Fruit fly (Drosophila melanogaster) whole organism, embryonic: ENCODE results near the gene CG42390.

ENCODE experiments used
- Antp ChIP-seq: fragments of 200-800 bp; sonication (Bioruptor generic); optimal IDR thresholded peaks from 3 replicates; lab custom pipeline; 2016; ENCODE audit warnings: missing biosample characterization, missing genetic modification characterization
- CG10959 ChIP-seq: fragments of 200-800 bp; sonication (Bioruptor generic); IDR thresholded peaks from 2 replicates; pipeline ENCODE4 v1.3.6; 2022; ENCODE audit warnings: missing biosample characterization, missing genetic modification characterization
- CG11247 ChIP-seq: fragments of 200-800 bp; sonication (Bioruptor generic); IDR thresholded peaks from 2 replicates; pipeline ENCODE4 v1.3.6; 2022; ENCODE audit warnings: missing biosample characterization, missing genetic modification characterization
- CG11398 ChIP-seq: fragments of 200-800 bp; sonication (Bioruptor generic); optimal IDR thresholded peaks from 2 replicates; lab custom pipeline; 2016; ENCODE audit warnings: missing biosample characterization, missing genetic modification characterization
- CG12071 ChIP-seq: fragments of 200-800 bp; sonication (Bioruptor generic); optimal IDR thresholded peaks from 3 replicates; lab custom pipeline; 2018; ENCODE audit warnings: missing biosample characterization, mild to moderate bottlenecking, missing genetic modification characterization
- CG1233 ChIP-seq: fragments of 200-800 bp; sonication (Bioruptor generic); optimal IDR thresholded peaks from 4 replicates; lab custom pipeline; 2018; ENCODE audit warnings: missing biosample characterization, mild to moderate bottlenecking, missing genetic modification characterization
- CG13624 ChIP-seq: fragments of 200-800 bp; sonication (Bioruptor generic); optimal IDR thresholded peaks from 2 replicates; lab custom pipeline; 2016; ENCODE audit warnings: missing biosample characterization, missing genetic modification characterization
- CG14441 ChIP-seq: fragments of 200-800 bp; sonication (Bioruptor generic); IDR thresholded peaks from 2 replicates; pipeline ENCODE4 v1.3.6; 2022; ENCODE audit warnings: missing biosample characterization, missing genetic modification characterization
- CG16779 ChIP-seq: fragments of 200-800 bp; sonication (Bioruptor generic); IDR thresholded peaks from 2 replicates; pipeline ENCODE4 v1.3.6; 2022; ENCODE audit warnings: missing biosample characterization, missing genetic modification characterization
- CG16815 ChIP-seq: fragments of 200-800 bp; sonication (Bioruptor generic); optimal IDR thresholded peaks from 3 replicates; lab custom pipeline; 2017; ENCODE audit warnings: missing biosample characterization, mild to moderate bottlenecking, missing genetic modification characterization
- CG16863 ChIP-seq: fragments of 200-800 bp; sonication (Bioruptor generic); optimal IDR thresholded peaks from 3 replicates; lab custom pipeline; 2016; ENCODE audit warnings: missing biosample characterization, missing genetic modification characterization
- CG17385 ChIP-seq: fragments of 200-800 bp; sonication (Bioruptor generic); optimal IDR thresholded peaks from 3 replicates; lab custom pipeline; 2018; ENCODE audit warnings: missing biosample characterization, mild to moderate bottlenecking, missing genetic modification characterization
- CG17612 ChIP-seq: fragments of 200-800 bp; sonication (Bioruptor generic); IDR thresholded peaks from 2 replicates; pipeline ENCODE4 v1.3.6; 2022; ENCODE audit warnings: missing biosample characterization, missing genetic modification characterization
- CG3407 ChIP-seq: fragments of 200-800 bp; sonication (Bioruptor generic); optimal IDR thresholded peaks from 2 replicates; lab custom pipeline; 2018; ENCODE audit warnings: missing biosample characterization, mild to moderate bottlenecking, missing genetic modification characterization
- CG3838 ChIP-seq: fragments of 200-800 bp; sonication (Bioruptor generic); optimal IDR thresholded peaks from 3 replicates; lab custom pipeline; 2016; ENCODE audit warnings: missing biosample characterization, missing genetic modification characterization
- CG7372 ChIP-seq: fragments of 200-800 bp; sonication (Bioruptor generic); IDR thresholded peaks from 2 replicates; pipeline ENCODE4 v1.3.6; 2022; ENCODE audit warnings: missing biosample characterization, missing genetic modification characterization
- CG9876 ChIP-seq: fragments of 200-800 bp; sonication (Bioruptor generic); optimal IDR thresholded peaks from 2 replicates; lab custom pipeline; 2016; ENCODE audit warnings: missing biosample characterization, missing genetic modification characterization
- Chrac-16 ChIP-seq: fragments of 200-800 bp; sonication (Bioruptor generic); optimal IDR thresholded peaks from 3 replicates; lab custom pipeline; 2016; ENCODE audit warnings: missing biosample characterization, missing genetic modification characterization
- CrebB ChIP-seq: fragments of 200-800 bp; sonication (Bioruptor generic); optimal IDR thresholded peaks from 3 replicates; lab custom pipeline; 2018; ENCODE audit warnings: missing biosample characterization, mild to moderate bottlenecking, missing genetic modification characterization
- E2f1 ChIP-seq: fragments of 200-800 bp; sonication (Bioruptor generic); IDR thresholded peaks from 2 replicates; pipeline ENCODE4 v1.3.6; 2022; ENCODE audit warnings: missing biosample characterization, missing genetic modification characterization
- HHEX ChIP-seq: fragments of 200-800 bp; sonication (Bioruptor generic); optimal IDR thresholded peaks from 3 replicates; lab custom pipeline; 2017; ENCODE audit warnings: missing biosample characterization, mild to moderate bottlenecking, missing genetic modification characterization, missing genetic modification reagents
- Jarid2 ChIP-seq: fragments of 200-800 bp; sonication (Bioruptor generic); optimal IDR thresholded peaks from 3 replicates; lab custom pipeline; 2017; ENCODE audit warnings: mild to moderate bottlenecking, missing biosample characterization, missing genetic modification reagents, missing genetic modification characterization
- MTF-1 ChIP-seq: fragments of 200-800 bp; sonication (Bioruptor generic); optimal IDR thresholded peaks from 2 replicates; lab custom pipeline; 2018; ENCODE audit warnings: missing biosample characterization, mild to moderate bottlenecking, missing genetic modification characterization, borderline replicate concordance
- Xbp1 ChIP-seq: fragments of 200-800 bp; sonication (Bioruptor generic); optimal IDR thresholded peaks from 3 replicates; lab custom pipeline; 2016; ENCODE audit warnings: missing biosample characterization, mild to moderate bottlenecking, missing genetic modification characterization
- Xrp1 ChIP-seq: fragments of 200-800 bp; sonication (Bioruptor generic); IDR thresholded peaks from 2 replicates; pipeline ENCODE4 v1.3.6; 2022; ENCODE audit warnings: missing biosample characterization, missing genetic modification characterization
- amos ChIP-seq: fragments of 200-800 bp; sonication (Bioruptor generic); IDR thresholded peaks from 2 replicates; pipeline ENCODE4 v1.3.6; 2022; ENCODE audit warnings: missing biosample characterization, missing genetic modification characterization; ENCODE audit not compliant: partially characterized antibody
- bsh ChIP-seq, 2 experiments: fragments of 200-800 bp; sonication (Bioruptor generic); optimal IDR thresholded peaks; 2 replicates each; lab custom pipeline; 2017 to 2018; ENCODE audit warnings: mild to moderate bottlenecking in 2 of 2, missing biosample characterization in 2 of 2, missing genetic modification characterization in 2 of 2, moderate library complexity in 1 of 2
- cato ChIP-seq: fragments of 200-800 bp; sonication (Bioruptor generic); optimal IDR thresholded peaks from 2 replicates; lab custom pipeline; 2016; ENCODE audit warnings: missing biosample characterization, missing genetic modification characterization, borderline replicate concordance
- exex ChIP-seq: fragments of 200-800 bp; sonication (Bioruptor generic); optimal IDR thresholded peaks from 4 replicates; lab custom pipeline; 2018; ENCODE audit warnings: missing biosample characterization, mild to moderate bottlenecking, missing genetic modification characterization, moderate library complexity
- gro ChIP-seq: fragments of 200-800 bp; sonication (Bioruptor generic); optimal IDR thresholded peaks from 2 replicates; lab custom pipeline; 2016; ENCODE audit warnings: missing biosample characterization, missing genetic modification characterization
- gsb-n ChIP-seq: fragments of 200-800 bp; sonication (Bioruptor generic); optimal IDR thresholded peaks from 3 replicates; lab custom pipeline; 2018; ENCODE audit warnings: missing biosample characterization, mild to moderate bottlenecking, missing genetic modification characterization
- jing ChIP-seq: fragments of 200-800 bp; sonication (Bioruptor generic); optimal IDR thresholded peaks from 2 replicates; lab custom pipeline; 2018; ENCODE audit warnings: missing biosample characterization, mild to moderate bottlenecking, missing genetic modification characterization
- kay ChIP-seq: fragments of 200-800 bp; sonication (Bioruptor generic); optimal IDR thresholded peaks from 2 replicates; lab custom pipeline; 2016; ENCODE audit warnings: missing biosample characterization, missing genetic modification characterization
- knrl ChIP-seq: fragments of 200-800 bp; sonication (Bioruptor generic); IDR thresholded peaks from 3 replicates; pipeline ENCODE4 v1.3.6; 2022; ENCODE audit warnings: missing biosample characterization, missing genetic modification characterization; ENCODE audit not compliant: partially characterized antibody
- p53 ChIP-seq: fragments of 200-800 bp; sonication (Bioruptor generic); optimal IDR thresholded peaks from 2 replicates; lab custom pipeline; 2016; ENCODE audit warnings: missing biosample characterization, missing genetic modification characterization
- prd ChIP-seq, 3 experiments: fragments of >200 bp in 2 of 3; fragments of 200-800 bp in 1 of 3; sonication (Bioruptor generic) in 1 of 3; optimal IDR thresholded peaks in 2 of 3; IDR thresholded peaks in 1 of 3; 2 replicates in 2 of 3; 3 replicates in 1 of 3; pipeline versions ENCODE4 v1.3.6 to Lab custom; 2017 to 2022; ENCODE audit warnings: missing biosample characterization in 1 of 3, missing genetic modification characterization in 1 of 3
- psq ChIP-seq: fragments of 200-800 bp; sonication (Bioruptor generic); optimal IDR thresholded peaks from 2 replicates; lab custom pipeline; 2017; ENCODE audit warnings: missing biosample characterization, missing genetic modification characterization
- pum ChIP-seq: fragments of 200-800 bp; sonication (Bioruptor generic); optimal IDR thresholded peaks from 2 replicates; lab custom pipeline; 2016; ENCODE audit warnings: missing biosample characterization, missing genetic modification characterization
- ranshi ChIP-seq: fragments of 200-800 bp; sonication (Bioruptor generic); IDR thresholded peaks from 2 replicates; pipeline ENCODE4 v1.3.6; 2022; ENCODE audit warnings: missing biosample characterization, missing genetic modification characterization
- rib ChIP-seq: fragments of 200-800 bp; sonication (Bioruptor generic); IDR thresholded peaks from 2 replicates; pipeline ENCODE4 v1.3.6; 2022; ENCODE audit warnings: missing biosample characterization, missing genetic modification characterization
- run ChIP-seq: fragments of 200-800 bp; sonication (Bioruptor generic); optimal IDR thresholded peaks from 3 replicates; lab custom pipeline; 2018; ENCODE audit warnings: missing biosample characterization, mild to moderate bottlenecking, missing genetic modification characterization
- stwl ChIP-seq: fragments of 200-800 bp; sonication (Bioruptor generic); optimal IDR thresholded peaks from 3 replicates; lab custom pipeline; 2018; ENCODE audit warnings: missing biosample characterization, mild to moderate bottlenecking, missing genetic modification characterization, moderate library complexity
- sug ChIP-seq: fragments of 200-800 bp; optimal IDR thresholded peaks from 2 replicates; lab custom pipeline; 2019; ENCODE audit warnings: missing biosample characterization, mild to moderate bottlenecking, missing genetic modification characterization, moderate library complexity
- tna ChIP-seq: fragments of 200-800 bp; sonication (Bioruptor generic); IDR thresholded peaks from 2 replicates; pipeline ENCODE4 v1.3.6; 2022; ENCODE audit warnings: missing biosample characterization, missing genetic modification characterization; ENCODE audit not compliant: partially characterized antibody
- trem ChIP-seq: fragments of 200-800 bp; optimal IDR thresholded peaks from 3 replicates; lab custom pipeline; 2019; ENCODE audit warnings: missing biosample characterization, mild to moderate bottlenecking, missing genetic modification characterization, moderate library complexity
- twi ChIP-seq: fragments of 200-800 bp; optimal IDR thresholded peaks from 2 replicates; lab custom pipeline; 2019; ENCODE audit warnings: missing biosample characterization, mild to moderate bottlenecking, missing genetic modification characterization, moderate library complexity
- unpg ChIP-seq: fragments of 200-800 bp; sonication (Bioruptor generic); optimal IDR thresholded peaks from 3 replicates; lab custom pipeline; 2018; ENCODE audit warnings: missing biosample characterization, mild to moderate bottlenecking, missing genetic modification characterization, moderate library complexity
- zen2 ChIP-seq: fragments of 200-800 bp; sonication (Bioruptor generic); IDR thresholded peaks from 3 replicates; pipeline ENCODE4 v1.3.6; 2022; ENCODE audit warnings: missing biosample characterization, missing genetic modification characterization; ENCODE audit not compliant: partially characterized antibody

Gene CG42390

dm6 chr3R:22133337-22134014 is 13.6 kb downstream of the CG42390 start, which contains the start of gene SKIP (continued):
- TF ChIP-seq knrl (peak; percentile 45; the same call in 1 of the 3 replicates), CG13624 (peak; percentile 55), ranshi (GFP tag; lab: Robert Waterston, UW) (no peak; the same call in 1 of the 2 replicates), psq (GFP tag; lab: Kevin White, UChicago) (no peak), run (tag; lab: Kevin White, UChicago) (no peak), CG17385 (GFP tag; lab: Kevin White, UChicago) (peak; percentile 37), Jarid2 (GFP tag; lab: Kevin White, UChicago) (peak; percentile 100), jing (GFP tag; lab: Kevin White, UChicago) (no peak), pum (GFP tag; lab: Kevin White, UChicago) (no peak), CG12071 (GFP tag; lab: Kevin White, UChicago) (peak; percentile 44), CrebB (peak; percentile 41), stwl (tag; lab: Kevin White, UChicago) (peak; percentile 98), CG7372 (GFP tag; lab: Robert Waterston, UW) (no peak), unpg (GFP tag; lab: Kevin White, UChicago) (peak; percentile 39), bsh (GFP tag; optimal IDR thresholded peaks at IDR 0.05; lab: Kevin White, UChicago) (peak in 1 of 2 experiments; percentile 29), E2f1 (GFP tag; lab: Robert Waterston, UW) (peak; percentile 10; the same call in 1 of the 2 replicates), zen2 (no peak), exex (tag; lab: Kevin White, UChicago) (no peak), trem (tag; lab: Kevin White, UChicago) (peak; percentile 42), gsb-n (tag; lab: Kevin White, UChicago) (peak; percentile 45), cato (no peak), gro (GFP tag; lab: Kevin White, UChicago) (peak; percentile 65), Xbp1 (peak; percentile 13), CG9876 (GFP tag; lab: Kevin White, UChicago) (no peak), kay (GFP tag; lab: Kevin White, UChicago) (no peak), CG16815 (GFP tag; lab: Kevin White, UChicago) (no peak), CG11247 (GFP tag; lab: Robert Waterston, UW) (no peak), p53 (GFP tag; lab: Kevin White, UChicago) (no peak), prd (optimal IDR thresholded peaks at IDR 0.05; lab: Kevin White, UChicago) (no peak), prd (GFP tag; IDR thresholded peaks at IDR 0.05; lab: Robert Waterston, UW) (no peak), CG14441 (0 out of 2 replicates have a peak, but pooled peaks have one; percentile 15), CG3407 (GFP tag; lab: Kevin White, UChicago) (peak; percentile 27), HHEX (peak; percentile 24), CG17612 (no peak), tna (GFP tag; lab: Robert Waterston, UW) (peak; percentile 59), CG1233 (peak; percentile 27), Xrp1 (GFP tag; lab: Robert Waterston, UW) (0 out of 2 replicates have a peak, but pooled peaks have one; percentile 33), CG11398 (GFP tag; lab: Kevin White, UChicago) (peak; percentile 36), CG16779 (GFP tag; lab: Robert Waterston, UW) (no peak), twi (tag; lab: Kevin White, UChicago) (peak; percentile 11), amos (GFP tag; lab: Robert Waterston, UW) (peak; percentile 46), CG16863 (no peak), Chrac-16 (GFP tag; lab: Kevin White, UChicago) (no peak), CG3838 (GFP tag; lab: Kevin White, UChicago) (no peak), CG10959 (GFP tag; lab: Robert Waterston, UW) (no peak), sug (tag; lab: Kevin White, UChicago) (peak; percentile 34), Antp (GFP tag; lab: Kevin White, UChicago) (peak; percentile 25), MTF-1 (GFP tag; lab: Kevin White, UChicago) (peak; percentile 29), rib (0 out of 2 replicates have a peak, but pooled peaks have one; percentile 51)
